Fruit fly (Drosophila melanogaster) whole organism, embryonic: Measurements from ENCODE around the gene CG13138.
A peak's percentile ranks its signal among the peaks of the same experiment; 100 is the strongest.

Experiments used
- Aef1 ChIP-seq: fragments of 200-800 bp; sonication (Bioruptor generic); IDR thresholded peaks from 3 replicates; pipeline ENCODE4 v1.3.6; 2022; ENCODE audit warnings: missing biosample characterization, missing genetic modification characterization
- CG10209 ChIP-seq: fragments of 200-800 bp; sonication (Bioruptor generic); optimal IDR thresholded peaks from 3 replicates; lab custom pipeline; 2017; ENCODE audit warnings: missing biosample characterization, mild to moderate bottlenecking, missing genetic modification characterization, missing genetic modification reagents
- CG10321 ChIP-seq: fragments of 200-800 bp; sonication (Bioruptor generic); IDR thresholded peaks from 2 replicates; pipeline ENCODE4 v1.3.6; 2022; ENCODE audit warnings: missing biosample characterization, missing genetic modification characterization
- CG10654 ChIP-seq: fragments of 200-800 bp; sonication (Bioruptor generic); optimal IDR thresholded peaks from 2 replicates; lab custom pipeline; 2016; ENCODE audit warnings: missing biosample characterization, missing genetic modification characterization
- CG10959 ChIP-seq: fragments of 200-800 bp; sonication (Bioruptor generic); IDR thresholded peaks from 2 replicates; pipeline ENCODE4 v1.3.6; 2022; ENCODE audit warnings: missing biosample characterization, missing genetic modification characterization
- CG12155 ChIP-seq: fragments of 200-800 bp; sonication (Bioruptor generic); optimal IDR thresholded peaks from 3 replicates; lab custom pipeline; 2016; ENCODE audit warnings: missing biosample characterization, missing genetic modification characterization
- CG12659 ChIP-seq: fragments of 200-800 bp; sonication (Bioruptor generic); optimal IDR thresholded peaks from 3 replicates; lab custom pipeline; 2017; ENCODE audit warnings: mild to moderate bottlenecking, missing biosample characterization, missing genetic modification reagents, missing genetic modification characterization
- CG1602 ChIP-seq: fragments of 200-800 bp; sonication (Bioruptor generic); optimal IDR thresholded peaks from 3 replicates; lab custom pipeline; 2016; ENCODE audit warnings: missing biosample characterization, missing genetic modification characterization
- CG16813 ChIP-seq: fragments of 200-800 bp; sonication (Bioruptor generic); IDR thresholded peaks from 3 replicates; pipeline ENCODE4 v1.3.6; 2022; ENCODE audit warnings: missing biosample characterization, missing genetic modification characterization; ENCODE audit not compliant: partially characterized antibody
- CG2678 ChIP-seq: fragments of 200-800 bp; sonication (Bioruptor generic); optimal IDR thresholded peaks from 3 replicates; lab custom pipeline; 2019; ENCODE audit warnings: missing biosample characterization, mild to moderate bottlenecking, missing genetic modification characterization, moderate library complexity
- CG30403 ChIP-seq: fragments of 200-800 bp; sonication (Bioruptor generic); optimal IDR thresholded peaks from 3 replicates; lab custom pipeline; 2016; ENCODE audit warnings: missing biosample characterization, missing genetic modification characterization
- CG32767 ChIP-seq: fragments of 200-800 bp; sonication (Bioruptor generic); IDR thresholded peaks from 2 replicates; pipeline ENCODE4 v1.3.6; 2022; ENCODE audit warnings: missing biosample characterization, missing genetic modification characterization
- CG42726 ChIP-seq: fragments of 200-800 bp; sonication (Bioruptor generic); IDR thresholded peaks from 2 replicates; pipeline ENCODE4 v1.3.6; 2022; ENCODE audit warnings: missing biosample characterization, missing genetic modification characterization; ENCODE audit not compliant: partially characterized antibody
- CG4617 ChIP-seq: fragments of 200-800 bp; sonication (Bioruptor generic); optimal IDR thresholded peaks from 3 replicates; lab custom pipeline; 2016; ENCODE audit warnings: missing biosample characterization, missing genetic modification characterization, borderline replicate concordance
- CG6175 ChIP-seq: fragments of 200-800 bp; sonication (Bioruptor generic); IDR thresholded peaks from 3 replicates; pipeline ENCODE4 v1.3.6; 2022; ENCODE audit warnings: missing biosample characterization, missing genetic modification characterization
- CG6683 ChIP-seq: fragments of 200-800 bp; sonication (Bioruptor generic); optimal IDR thresholded peaks from 2 replicates; lab custom pipeline; 2017; ENCODE audit warnings: missing biosample characterization, mild to moderate bottlenecking, missing genetic modification characterization, missing genetic modification reagents
- CG6765 ChIP-seq: fragments of 200-800 bp; sonication (Bioruptor generic); optimal IDR thresholded peaks from 3 replicates; lab custom pipeline; 2017; ENCODE audit warnings: missing biosample characterization, mild to moderate bottlenecking, missing genetic modification characterization
- CG7963 ChIP-seq: fragments of 200-800 bp; sonication (Bioruptor generic); IDR thresholded peaks from 3 replicates; pipeline ENCODE4 v1.3.6; 2022; ENCODE audit warnings: missing biosample characterization, missing genetic modification characterization; ENCODE audit not compliant: partially characterized antibody
- CG8478 ChIP-seq: fragments of >200 bp; optimal IDR thresholded peaks from 2 replicates; lab custom pipeline; 2018
- CHES-1-like ChIP-seq: fragments of 200-800 bp; sonication (Bioruptor generic); optimal IDR thresholded peaks from 2 replicates; lab custom pipeline; 2016; ENCODE audit warnings: missing biosample characterization, missing genetic modification characterization
- Doc2 ChIP-seq: fragments of 200-800 bp; sonication (Bioruptor generic); IDR thresholded peaks from 2 replicates; pipeline ENCODE4 v1.3.6; 2022; ENCODE audit warnings: missing biosample characterization, missing genetic modification characterization
- E2f1 ChIP-seq: fragments of 200-800 bp; sonication (Bioruptor generic); IDR thresholded peaks from 2 replicates; pipeline ENCODE4 v1.3.6; 2022; ENCODE audit warnings: missing biosample characterization, missing genetic modification characterization
- Elba2 ChIP-seq: fragments of 200-800 bp; sonication (Bioruptor generic); optimal IDR thresholded peaks from 3 replicates; lab custom pipeline; 2016; ENCODE audit warnings: missing biosample characterization, missing genetic modification characterization
- GATAe ChIP-seq: fragments of 200-800 bp; sonication (Bioruptor generic); conservative IDR thresholded peaks from 2 replicates; pipeline ENCODE4 v1.3.6; 2022; ENCODE audit warnings: missing biosample characterization, missing genetic modification characterization
- Hr3 ChIP-seq: fragments of 200-800 bp; sonication (Bioruptor generic); optimal IDR thresholded peaks from 3 replicates; lab custom pipeline; 2016; ENCODE audit warnings: missing biosample characterization, missing genetic modification characterization
- Optix ChIP-seq: fragments of 200-800 bp; sonication (Bioruptor generic); IDR thresholded peaks from 3 replicates; pipeline ENCODE4 v1.3.6; 2022; ENCODE audit warnings: missing biosample characterization, missing genetic modification characterization
- PHDP ChIP-seq: fragments of 200-800 bp; sonication (Bioruptor generic); optimal IDR thresholded peaks from 3 replicates; lab custom pipeline; 2018; ENCODE audit warnings: missing biosample characterization, mild to moderate bottlenecking, missing genetic modification characterization, moderate library complexity
- Side ChIP-seq: fragments of 200-800 bp; sonication (Bioruptor generic); optimal IDR thresholded peaks from 2 replicates; lab custom pipeline; 2016; ENCODE audit warnings: missing biosample characterization, missing genetic modification characterization
- Vsx1 ChIP-seq: fragments of 200-800 bp; sonication (Bioruptor generic); optimal IDR thresholded peaks from 2 replicates; lab custom pipeline; 2017; ENCODE audit warnings: missing biosample characterization, mild to moderate bottlenecking, missing genetic modification characterization, missing genetic modification reagents
- Xrp1 ChIP-seq: fragments of 200-800 bp; sonication (Bioruptor generic); IDR thresholded peaks from 2 replicates; pipeline ENCODE4 v1.3.6; 2022; ENCODE audit warnings: missing biosample characterization, missing genetic modification characterization
- amos ChIP-seq: fragments of 200-800 bp; sonication (Bioruptor generic); IDR thresholded peaks from 2 replicates; pipeline ENCODE4 v1.3.6; 2022; ENCODE audit warnings: missing biosample characterization, missing genetic modification characterization; ENCODE audit not compliant: partially characterized antibody
- br ChIP-seq: fragments of >200 bp; optimal IDR thresholded peaks from 2 replicates; lab custom pipeline; 2017
- chn ChIP-seq: fragments of 200-800 bp; sonication (Bioruptor generic); optimal IDR thresholded peaks from 2 replicates; lab custom pipeline; 2016; ENCODE audit warnings: missing biosample characterization, missing genetic modification characterization
- cwo ChIP-seq: fragments of 200-800 bp; sonication (Bioruptor generic); optimal IDR thresholded peaks from 3 replicates; lab custom pipeline; 2017; ENCODE audit warnings: missing biosample characterization, missing genetic modification characterization, mild to moderate bottlenecking, moderate library complexity, missing genetic modification reagents
- dm ChIP-seq: fragments of 200-800 bp; sonication (Bioruptor generic); optimal IDR thresholded peaks from 3 replicates; lab custom pipeline; 2016; ENCODE audit warnings: missing biosample characterization, missing genetic modification characterization
- dmrt11E ChIP-seq: fragments of 200-800 bp; sonication (Bioruptor generic); optimal IDR thresholded peaks from 3 replicates; lab custom pipeline; 2018; ENCODE audit warnings: missing biosample characterization, mild to moderate bottlenecking, missing genetic modification characterization, moderate library complexity
- eve ChIP-seq, 2 experiments: fragments of >200 bp; optimal IDR thresholded peaks; 2 replicates each; lab custom pipeline; 2017; ENCODE audit warnings: missing biosample characterization in 2 of 2, missing genetic modification characterization in 2 of 2
- exex ChIP-seq: fragments of 200-800 bp; sonication (Bioruptor generic); optimal IDR thresholded peaks from 4 replicates; lab custom pipeline; 2018; ENCODE audit warnings: missing biosample characterization, mild to moderate bottlenecking, missing genetic modification characterization, moderate library complexity
- fru ChIP-seq: fragments of >200 bp; optimal IDR thresholded peaks from 2 replicates; lab custom pipeline; 2017
- h ChIP-seq: fragments of >200 bp; optimal IDR thresholded peaks from 2 replicates; lab custom pipeline; 2017
- kah ChIP-seq: fragments of 200-800 bp; sonication (Bioruptor generic); optimal IDR thresholded peaks from 2 replicates; lab custom pipeline; 2018; ENCODE audit warnings: missing biosample characterization, mild to moderate bottlenecking, missing genetic modification characterization
- kay ChIP-seq: fragments of 200-800 bp; sonication (Bioruptor generic); optimal IDR thresholded peaks from 2 replicates; lab custom pipeline; 2016; ENCODE audit warnings: missing biosample characterization, missing genetic modification characterization
- knrl ChIP-seq: fragments of 200-800 bp; sonication (Bioruptor generic); IDR thresholded peaks from 3 replicates; pipeline ENCODE4 v1.3.6; 2022; ENCODE audit warnings: missing biosample characterization, missing genetic modification characterization; ENCODE audit not compliant: partially characterized antibody
- lola ChIP-seq, 3 experiments: fragments of >200 bp in 2 of 3; fragments of 200-800 bp in 1 of 3; sonication (Bioruptor generic) in 1 of 3; optimal IDR thresholded peaks; 2 replicates each; lab custom pipeline; 2017 to 2019; ENCODE audit warnings: missing biosample characterization in 3 of 3, missing genetic modification characterization in 3 of 3, mild to moderate bottlenecking in 1 of 3, moderate library complexity in 1 of 3
- nmo ChIP-seq: fragments of 200-800 bp; sonication (Bioruptor generic); optimal IDR thresholded peaks from 2 replicates; lab custom pipeline; 2018; ENCODE audit warnings: missing biosample characterization, mild to moderate bottlenecking, missing genetic modification characterization, moderate library complexity
- nom ChIP-seq: fragments of 200-800 bp; sonication (Bioruptor generic); optimal IDR thresholded peaks from 2 replicates; lab custom pipeline; 2017; ENCODE audit warnings: missing biosample characterization, missing genetic modification characterization, mild to moderate bottlenecking, moderate library complexity, missing genetic modification reagents
- oc ChIP-seq: fragments of 200-800 bp; sonication (Bioruptor generic); optimal IDR thresholded peaks from 2 replicates; lab custom pipeline; 2018; ENCODE audit warnings: missing biosample characterization, mild to moderate bottlenecking, missing genetic modification characterization, moderate library complexity
- pita ChIP-seq: fragments of 200-800 bp; sonication (Bioruptor generic); optimal IDR thresholded peaks from 2 replicates; lab custom pipeline; 2017; ENCODE audit warnings: missing biosample characterization, mild to moderate bottlenecking, missing genetic modification characterization
- rib ChIP-seq: fragments of 200-800 bp; sonication (Bioruptor generic); IDR thresholded peaks from 2 replicates; pipeline ENCODE4 v1.3.6; 2022; ENCODE audit warnings: missing biosample characterization, missing genetic modification characterization
- row ChIP-seq: fragments of 200-800 bp; sonication (Bioruptor generic); IDR thresholded peaks from 3 replicates; pipeline ENCODE4 v1.3.6; 2022; ENCODE audit warnings: missing biosample characterization, missing genetic modification characterization
- run ChIP-seq: fragments of 200-800 bp; sonication (Bioruptor generic); optimal IDR thresholded peaks from 3 replicates; lab custom pipeline; 2018; ENCODE audit warnings: missing biosample characterization, mild to moderate bottlenecking, missing genetic modification characterization
- tll ChIP-seq, 2 experiments: fragments of 200-800 bp in 1 of 2; fragments of >200 bp in 1 of 2; sonication (Bioruptor generic) in 1 of 2; optimal IDR thresholded peaks; 2 replicates each; lab custom pipeline; 2017 to 2019; ENCODE audit warnings: missing biosample characterization in 2 of 2, missing genetic modification characterization in 2 of 2, mild to moderate bottlenecking in 1 of 2, moderate library complexity in 1 of 2

The CG13138 gene

dm6 chr2L:10311822-10312221, 10.0 kb upstream of the CG13138 start (continued):
- no peak for TF ChIP-seq h
- TF ChIP-seq kah: no peak
- peak; percentile 27 for TF ChIP-seq Elba2 (GFP tag; lab: Kevin White, UChicago)
- no peak for TF ChIP-seq CG10321 (GFP tag; lab: Robert Waterston, UW)
- TF ChIP-seq Side (GFP tag; lab: Kevin White, UChicago): no peak
- no peak for TF ChIP-seq CG8478 (lab: Kevin White, UChicago)
- TF ChIP-seq CG16813 (GFP tag; lab: Robert Waterston, UW): no peak
- TF ChIP-seq Vsx1 (GFP tag; lab: Kevin White, UChicago): no peak
- TF ChIP-seq rib (GFP tag; lab: Robert Waterston, UW): no peak
- peak; percentile 76 for TF ChIP-seq CG4617
- no peak for TF ChIP-seq Doc2 (GFP tag; lab: Robert Waterston, UW)
- no peak for TF ChIP-seq Hr3 (GFP tag; lab: Kevin White, UChicago)
- no peak for TF ChIP-seq Xrp1 (GFP tag; lab: Robert Waterston, UW)
- no peak for TF ChIP-seq nom (GFP tag; lab: Kevin White, UChicago)
- TF ChIP-seq dm (GFP tag; lab: Kevin White, UChicago): no peak
- no peak for TF ChIP-seq cwo (GFP tag; lab: Kevin White, UChicago)
- no peak for TF ChIP-seq eve (GFP tag; optimal IDR thresholded peaks at IDR 0.05; lab: Kevin White, UChicago)
- TF ChIP-seq br (lab: Kevin White, UChicago): no peak
- no peak for TF ChIP-seq kay (GFP tag; lab: Kevin White, UChicago)
- no peak for TF ChIP-seq fru
- TF ChIP-seq row: peak; percentile 46; the same call in 1 of the 3 replicates
- no peak for TF ChIP-seq CG6683
- TF ChIP-seq E2f1 (GFP tag; lab: Robert Waterston, UW): no peak
- peak; percentile 27; the same call in 1 of the 2 replicates for TF ChIP-seq amos (GFP tag; lab: Robert Waterston, UW)
- no peak for TF ChIP-seq CG30403 (GFP tag; lab: Kevin White, UChicago)
- TF ChIP-seq CG10959: no peak
- TF ChIP-seq CG2678 (tag; lab: Kevin White, UChicago): no peak
- TF ChIP-seq chn (GFP tag; lab: Kevin White, UChicago): no peak
- peak; percentile 23 for TF ChIP-seq exex
- no peak for TF ChIP-seq CG6175
- TF ChIP-seq CG7963 (GFP tag; lab: Robert Waterston, UW): no peak
- TF ChIP-seq CG12155 (GFP tag; lab: Kevin White, UChicago): no peak
- TF ChIP-seq Optix: no peak
- no peak for TF ChIP-seq Aef1 (GFP tag; lab: Robert Waterston, UW)
- no peak for TF ChIP-seq lola (GFP tag; optimal IDR thresholded peaks at IDR 0.05; lab: Kevin White, UChicago)
- no peak for TF ChIP-seq dmrt11E (tag; lab: Kevin White, UChicago)
- no peak for TF ChIP-seq tll (GFP tag; optimal IDR thresholded peaks at IDR 0.05; lab: Kevin White, UChicago)
- no peak for TF ChIP-seq oc
- TF ChIP-seq CG32767 (GFP tag; lab: Robert Waterston, UW): no peak
- TF ChIP-seq nmo (GFP tag; lab: Kevin White, UChicago): peak; percentile 9
- TF ChIP-seq pita (GFP tag; lab: Kevin White, UChicago): no peak
- TF ChIP-seq CHES-1-like: no peak
- TF ChIP-seq CG10209 (GFP tag; lab: Kevin White, UChicago): no peak
- no peak for TF ChIP-seq run (tag; lab: Kevin White, UChicago)
- no peak for TF ChIP-seq GATAe
- TF ChIP-seq knrl (GFP tag; lab: Robert Waterston, UW): no peak
- TF ChIP-seq CG10654 (GFP tag; lab: Kevin White, UChicago): no peak
- no peak for TF ChIP-seq PHDP
- no peak for TF ChIP-seq CG1602 (GFP tag; lab: Kevin White, UChicago)
- no peak for TF ChIP-seq CG42726 (GFP tag; lab: Robert Waterston, UW)
- TF ChIP-seq CG12659 (GFP tag; lab: Kevin White, UChicago): peak; percentile 62
- TF ChIP-seq CG6765 (GFP tag; lab: Kevin White, UChicago): no peak
